Worm (Caenorhabditis elegans) whole organism, L2 larva: ENCODE measurements around the gene try-8.

Experiments
- C34F6.9 ChIP-seq: fragments of 150-350 bp; optimal IDR thresholded peaks from 2 replicates; lab custom pipeline; 2014; ENCODE audit warnings: missing biosample characterization, missing genetic modification characterization
- F13H6.1 ChIP-seq: sonication (generic microtip); optimal IDR thresholded peaks from 2 replicates; lab custom pipeline; 2016; ENCODE audit warnings: missing genetic modification characterization, missing compliant biosample characterization
- Y55F3AM.14 ChIP-seq: fragments of 200-800 bp; sonication (Bioruptor generic); optimal IDR thresholded peaks from 2 replicates; lab custom pipeline; 2018; ENCODE audit warnings: mild to moderate bottlenecking, missing genetic modification characterization, missing compliant biosample characterization
- ZK546.5 ChIP-seq: sonication (generic microtip); optimal IDR thresholded peaks from 2 replicates; lab custom pipeline; 2017; ENCODE audit warnings: missing biosample characterization, missing genetic modification characterization
- alr-1 ChIP-seq: fragments of 150-350 bp; optimal IDR thresholded peaks from 2 replicates; lab custom pipeline; 2014; ENCODE audit warnings: missing biosample characterization, missing genetic modification characterization
- aly-2 ChIP-seq: fragments of 150-350 bp; optimal IDR thresholded peaks from 2 replicates; lab custom pipeline; 2014; ENCODE audit warnings: missing biosample characterization, missing genetic modification characterization
- ama-1 ChIP-seq: fragments of 150-350 bp; optimal IDR thresholded peaks from 2 replicates; lab custom pipeline; 2018; ENCODE audit warnings: inconsistent platforms
- blmp-1 ChIP-seq: sonication (generic microtip); optimal IDR thresholded peaks from 2 replicates; lab custom pipeline; 2017; ENCODE audit warnings: missing genetic modification characterization, mild to moderate bottlenecking, missing compliant biosample characterization, antibody characterized with exemption, moderate library complexity; ENCODE audit not compliant: insufficient read depth
- ceh-16 ChIP-seq: fragments of 150-350 bp; optimal IDR thresholded peaks from 2 replicates; lab custom pipeline; 2014; ENCODE audit warnings: missing biosample characterization, missing genetic modification characterization
- crh-2 ChIP-seq: sonication (generic microtip); optimal IDR thresholded peaks from 2 replicates; lab custom pipeline; 2017; ENCODE audit warnings: missing biosample characterization, missing genetic modification characterization
- dmd-4 ChIP-seq: sonication (generic microtip); optimal IDR thresholded peaks from 2 replicates; lab custom pipeline; 2017; ENCODE audit warnings: missing biosample characterization, missing genetic modification characterization
- egl-27 ChIP-seq: sonication (generic microtip); optimal IDR thresholded peaks from 3 replicates; lab custom pipeline; 2017; ENCODE audit warnings: missing biosample characterization, missing genetic modification reagents, missing genetic modification characterization
- elt-1 ChIP-seq: fragments of 150-350 bp; optimal IDR thresholded peaks from 2 replicates; lab custom pipeline; 2014; ENCODE audit warnings: missing biosample characterization, missing genetic modification characterization
- elt-3 ChIP-seq: sonication (generic microtip); optimal IDR thresholded peaks from 2 replicates; lab custom pipeline; 2017; ENCODE audit warnings: missing biosample characterization, missing genetic modification characterization
- fos-1 ChIP-seq: fragments of 150-350 bp; optimal IDR thresholded peaks from 2 replicates; lab custom pipeline; 2014; ENCODE audit warnings: missing biosample characterization, missing genetic modification characterization
- gmeb-1 ChIP-seq: fragments of 150-350 bp; optimal IDR thresholded peaks from 2 replicates; lab custom pipeline; 2014; ENCODE audit warnings: missing biosample characterization, missing genetic modification characterization
- lin-11 ChIP-seq: fragments of 150-350 bp; sonication (generic microtip); optimal IDR thresholded peaks from 2 replicates; lab custom pipeline; 2014; ENCODE audit warnings: missing biosample characterization, missing genetic modification characterization, inconsistent platforms, mixed read lengths
- lin-13 ChIP-seq: fragments of 150-350 bp; optimal IDR thresholded peaks from 2 replicates; lab custom pipeline; 2014; ENCODE audit warnings: missing biosample characterization, missing genetic modification reagents, missing genetic modification characterization
- lin-39 ChIP-seq: fragments of 150-350 bp; optimal IDR thresholded peaks from 2 replicates; lab custom pipeline; 2014; ENCODE audit warnings: missing biosample characterization, missing genetic modification reagents, missing genetic modification characterization
- lsy-2 ChIP-seq, 2 experiments: fragments of 150-350 bp in 1 of 2; sonication (generic microtip) in 1 of 2; optimal IDR thresholded peaks; 2 replicates each; lab custom pipeline; 2014 to 2017; ENCODE audit warnings: missing biosample characterization in 2 of 2, missing genetic modification characterization in 2 of 2
- mab-5 ChIP-seq: fragments of 150-350 bp; optimal IDR thresholded peaks from 2 replicates; lab custom pipeline; 2014; ENCODE audit warnings: missing biosample characterization, missing genetic modification characterization
- mbf-1 ChIP-seq: sonication (generic microtip); optimal IDR thresholded peaks from 2 replicates; lab custom pipeline; 2017; ENCODE audit warnings: missing biosample characterization, missing genetic modification characterization
- mdl-1 ChIP-seq, 2 experiments: fragments of 150-350 bp in 1 of 2; sonication (generic microtip) in 1 of 2; optimal IDR thresholded peaks; 2 replicates each; lab custom pipeline; 2017; ENCODE audit warnings: missing biosample characterization in 2 of 2, missing genetic modification characterization in 2 of 2
- nhr-10 ChIP-seq: sonication (generic microtip); optimal IDR thresholded peaks from 2 replicates; lab custom pipeline; 2017; ENCODE audit warnings: missing biosample characterization, missing genetic modification characterization
- nhr-11 ChIP-seq: fragments of 150-350 bp; optimal IDR thresholded peaks from 2 replicates; lab custom pipeline; 2014; ENCODE audit warnings: missing biosample characterization, missing genetic modification characterization
- nhr-129 ChIP-seq: fragments of 150-350 bp; optimal IDR thresholded peaks from 2 replicates; lab custom pipeline; 2014; ENCODE audit warnings: missing biosample characterization, missing genetic modification characterization
- nhr-21 ChIP-seq: fragments of 150-350 bp; optimal IDR thresholded peaks from 2 replicates; lab custom pipeline; 2014; ENCODE audit warnings: missing biosample characterization, missing genetic modification characterization
- nhr-237 ChIP-seq: fragments of 150-350 bp; optimal IDR thresholded peaks from 2 replicates; lab custom pipeline; 2014; ENCODE audit warnings: missing biosample characterization, missing genetic modification characterization
- nhr-25 ChIP-seq: fragments of 150-350 bp; sonication (generic microtip); optimal IDR thresholded peaks from 3 replicates; lab custom pipeline; 2014; ENCODE audit warnings: missing biosample characterization, missing genetic modification characterization
- nhr-6 ChIP-seq: fragments of 150-350 bp; optimal IDR thresholded peaks from 2 replicates; lab custom pipeline; 2014; ENCODE audit warnings: missing biosample characterization, missing genetic modification characterization
- nhr-77 ChIP-seq: fragments of 150-350 bp; optimal IDR thresholded peaks from 2 replicates; lab custom pipeline; 2014; ENCODE audit warnings: missing biosample characterization, missing genetic modification characterization
- peb-1 ChIP-seq: fragments of 150-350 bp; optimal IDR thresholded peaks from 2 replicates; lab custom pipeline; 2014; ENCODE audit warnings: missing biosample characterization, missing genetic modification characterization
- sem-4 ChIP-seq: fragments of 150-350 bp; optimal IDR thresholded peaks from 2 replicates; lab custom pipeline; 2014; ENCODE audit warnings: missing biosample characterization, missing genetic modification reagents, missing genetic modification characterization
- skn-1 ChIP-seq: sonication (generic microtip); optimal IDR thresholded peaks from 2 replicates; lab custom pipeline; 2017; ENCODE audit warnings: missing biosample characterization, missing genetic modification characterization
- snpc-4 ChIP-seq: fragments of 150-350 bp; optimal IDR thresholded peaks from 2 replicates; lab custom pipeline; 2014; ENCODE audit warnings: missing biosample characterization, missing genetic modification characterization
- unc-39 ChIP-seq: fragments of 150-350 bp; optimal IDR thresholded peaks from 2 replicates; lab custom pipeline; 2014; ENCODE audit warnings: missing biosample characterization, missing genetic modification characterization
- unc-55 ChIP-seq: fragments of 150-350 bp; sonication (generic microtip); optimal IDR thresholded peaks from 3 replicates; lab custom pipeline; 2014; ENCODE audit warnings: missing biosample characterization, missing genetic modification reagents, missing genetic modification characterization
- unc-62 ChIP-seq: fragments of 150-350 bp; optimal IDR thresholded peaks from 2 replicates; lab custom pipeline; 2014; ENCODE audit warnings: missing biosample characterization, missing genetic modification reagents, missing genetic modification characterization
- ztf-1 ChIP-seq: fragments of 200-800 bp; sonication (Bioruptor generic); conservative IDR thresholded peaks from 2 replicates; pipeline ENCODE4 v1.3.6; 2022; ENCODE audit warnings: missing genetic modification characterization, missing compliant biosample characterization
- ztf-4 ChIP-seq: fragments of 150-350 bp; optimal IDR thresholded peaks from 2 replicates; lab custom pipeline; 2014; ENCODE audit warnings: missing biosample characterization, missing genetic modification characterization

The try-8 gene

DNA sequence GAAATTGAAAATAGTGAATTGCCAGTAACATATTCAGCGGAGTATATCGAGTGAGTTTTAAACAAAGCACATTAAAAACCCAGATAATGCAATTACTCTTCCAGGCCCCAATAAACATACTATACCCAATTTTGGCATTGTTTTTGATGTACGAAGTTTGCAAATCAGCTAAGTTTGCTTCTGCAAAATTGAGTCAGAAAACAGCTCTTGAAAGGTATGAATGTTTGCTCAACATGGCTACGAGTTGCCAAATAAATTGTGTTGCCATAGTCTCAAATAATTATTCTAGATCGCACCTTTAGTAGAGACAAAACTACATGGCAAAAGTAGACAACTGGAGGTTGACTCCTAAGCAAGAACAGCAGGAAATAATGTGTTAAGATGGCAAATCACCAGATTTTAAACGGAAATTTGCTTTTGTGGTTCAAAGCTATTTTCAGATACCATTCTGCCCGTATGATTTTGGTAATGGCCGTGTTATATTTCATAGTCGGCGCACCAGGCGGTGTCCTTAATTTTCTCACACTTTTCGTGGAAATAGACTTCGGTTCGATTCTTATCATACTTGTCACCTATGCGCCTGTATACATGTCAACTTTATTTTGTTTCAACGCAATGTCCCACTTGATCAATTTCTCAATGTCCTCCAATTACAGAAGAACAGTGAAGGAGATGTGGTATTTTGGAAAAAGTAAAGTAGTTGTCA lies 21.5 kb downstream of the try-8 start:
- TF ChIP-seq lin-11 (tag; lab: Kevin White, UChicago), result no peak
- TF ChIP-seq ceh-16 (tag; lab: Kevin White, UChicago), result no peak
- TF ChIP-seq ZK546.5 (tag; lab: Kevin White, UChicago), result no peak
- peak; percentile 10 for TF ChIP-seq nhr-129 (tag; lab: Kevin White, UChicago)
- peak; percentile 45 for TF ChIP-seq ztf-4
- TF ChIP-seq mdl-1 (tag; optimal IDR thresholded peaks at IDR 0.05; lab: Kevin White, UChicago), result no peak
- TF ChIP-seq ama-1, result peak; percentile 82
- no peak for TF ChIP-seq elt-3
- no peak for TF ChIP-seq F13H6.1 (tag; lab: Kevin White, UChicago)
- no peak for TF ChIP-seq mbf-1
- no peak for TF ChIP-seq nhr-10 (tag; lab: Kevin White, UChicago)
- TF ChIP-seq nhr-21 (tag; lab: Kevin White, UChicago), result peak; percentile 33
- TF ChIP-seq snpc-4 (tag; lab: Kevin White, UChicago), result no peak

DNA sequence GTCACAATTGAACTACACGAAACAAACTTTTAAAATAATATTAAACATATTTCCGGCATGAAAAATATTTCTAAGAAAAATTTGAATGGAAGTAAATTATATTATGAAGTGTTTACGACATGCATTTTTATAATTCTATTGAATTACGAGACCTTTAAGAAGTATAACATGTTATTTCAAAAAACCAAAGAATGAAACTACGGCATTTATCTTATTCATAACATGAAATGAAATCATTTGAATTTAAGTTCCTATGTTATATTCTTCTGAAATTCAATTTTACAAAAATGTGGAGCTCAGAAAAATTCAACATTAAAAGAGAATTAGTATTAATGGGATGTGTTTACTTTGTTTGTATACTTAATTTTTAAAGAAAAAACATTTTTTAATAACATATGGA lies 23.1 kb downstream of the try-8 start, which contains the start of gene srw-71:
srw-71 (minus strand) TSS at position 101 of the 400 bp plus-strand sequence.
- TF ChIP-seq lin-39 (tag; lab: Kevin White, UChicago), result no peak
- no peak for TF ChIP-seq aly-2 (tag; lab: Kevin White, UChicago)
- no peak for TF ChIP-seq gmeb-1
- no peak for TF ChIP-seq nhr-237 (tag; lab: Kevin White, UChicago)

ce11 chrV:7428880-7429279 lies 25.3 kb downstream of the try-8 start, which contains the start of gene srw-69:
srw-69 (minus strand) TSS chrV:7428980.
- no peak for TF ChIP-seq egl-27 (tag; lab: Kevin White, UChicago)
- TF ChIP-seq nhr-11 (tag; lab: Kevin White, UChicago), result no peak
- no peak for TF ChIP-seq nhr-77 (tag; lab: Kevin White, UChicago)
- TF ChIP-seq C34F6.9 (tag; lab: Kevin White, UChicago), result no peak
- no peak for TF ChIP-seq ztf-4
- no peak for TF ChIP-seq nhr-237 (tag; lab: Kevin White, UChicago)

ce11 chrV:7426594-7426993 lies 27.5 kb downstream of the try-8 start, which contains the start of gene srw-68:
srw-68 (minus strand) TSS chrV:7426694.
- TF ChIP-seq mdl-1 (tag; optimal IDR thresholded peaks at IDR 0.05; lab: Kevin White, UChicago) (no peak), lin-13 (GFP tag; lab: Kevin White, UChicago) (no peak), blmp-1 (tag; lab: Kevin White, UChicago) (no peak), ztf-1 (GFP tag; lab: Robert Waterston, UW) (no peak), unc-39 (tag; lab: Kevin White, UChicago) (no peak), sem-4 (no peak), skn-1 (tag; lab: Kevin White, UChicago) (no peak), peb-1 (tag; lab: Kevin White, UChicago) (no peak), Y55F3AM.14 (GFP tag; lab: Kevin White, UChicago) (no peak)

DNA sequence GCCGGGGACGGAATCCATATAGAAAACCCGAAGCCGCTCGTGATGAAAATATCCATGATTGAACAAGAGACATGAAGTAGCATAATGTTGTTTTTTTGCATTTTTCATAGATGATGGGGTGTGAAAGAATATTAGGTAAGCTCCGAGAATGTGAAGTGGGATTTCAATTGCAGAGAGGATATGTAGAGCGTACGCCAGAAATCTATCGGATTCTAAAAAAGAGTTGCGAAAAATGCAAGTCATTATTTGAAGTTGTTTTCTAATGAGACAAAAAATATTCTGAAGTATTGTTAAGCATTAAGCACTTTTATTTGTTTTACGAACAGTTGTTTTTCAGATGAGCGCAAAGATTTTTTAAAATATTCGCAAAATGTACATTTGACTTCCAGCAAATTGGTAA lies 29.8 kb downstream of the try-8 start, which contains the start of gene F18E3.10:
F18E3.10 (minus strand) TSS at position 101 of the 400 bp plus-strand sequence.
- no peak for TF ChIP-seq egl-27 (tag; lab: Kevin White, UChicago)
- TF ChIP-seq dmd-4, result no peak
- no peak for TF ChIP-seq sem-4
- no peak for TF ChIP-seq blmp-1 (tag; lab: Kevin White, UChicago)
- TF ChIP-seq ama-1, result no peak
- no peak for TF ChIP-seq nhr-6 (tag; lab: Kevin White, UChicago)
- no peak for TF ChIP-seq nhr-25 (tag; lab: Kevin White, UChicago)

ce11 chrV:7420162-7420561 lies 34.0 kb downstream of the try-8 start, which contains the start of gene srxa-4:
srxa-4 (plus strand) TSS chrV:7420462.
- no peak for TF ChIP-seq crh-2 (tag; lab: Kevin White, UChicago)
- no peak for TF ChIP-seq fos-1 (tag; lab: Kevin White, UChicago)
- no peak for TF ChIP-seq elt-3
- TF ChIP-seq sem-4, result no peak
- no peak for TF ChIP-seq alr-1
- no peak for TF ChIP-seq unc-39 (tag; lab: Kevin White, UChicago)
- no peak for TF ChIP-seq nhr-11 (tag; lab: Kevin White, UChicago)
- TF ChIP-seq ZK546.5 (tag; lab: Kevin White, UChicago), result no peak
- no peak for TF ChIP-seq ztf-4
- TF ChIP-seq gmeb-1, result no peak
- no peak for TF ChIP-seq unc-55
- no peak for TF ChIP-seq lsy-2 (tag; optimal IDR thresholded peaks at IDR 0.05; lab: Kevin White, UChicago)
- TF ChIP-seq ceh-16 (tag; lab: Kevin White, UChicago), result no peak
- no peak for TF ChIP-seq Y55F3AM.14 (GFP tag; lab: Kevin White, UChicago)
- TF ChIP-seq mab-5, result no peak
- no peak for TF ChIP-seq unc-62 (GFP tag; lab: Kevin White, UChicago)
- no peak for TF ChIP-seq elt-1
- TF ChIP-seq, all 48 proteins: peak for 0
